Fruit fly (Drosophila melanogaster) whole organism, embryonic: ENCODE data around the gene Kdm2.
A peak's percentile ranks its signal among the peaks of the same experiment; 100 is the strongest.

Experiments used
- Adf1 ChIP-seq: fragments of 200-800 bp; sonication (Bioruptor generic); IDR thresholded peaks from 2 replicates; pipeline ENCODE4 v1.3.6; 2022; ENCODE audit warnings: missing biosample characterization, missing genetic modification characterization
- Atf6 ChIP-seq: fragments of 200-800 bp; sonication (Bioruptor generic); IDR thresholded peaks from 2 replicates; pipeline ENCODE4 v1.3.6; 2022; ENCODE audit warnings: missing biosample characterization, missing genetic modification characterization
- CG13287 ChIP-seq: fragments of 200-800 bp; sonication (Bioruptor generic); IDR thresholded peaks from 2 replicates; pipeline ENCODE4 v1.3.6; 2022; ENCODE audit warnings: missing biosample characterization, missing genetic modification characterization; ENCODE audit not compliant: partially characterized antibody
- CG2116 ChIP-seq: fragments of 200-800 bp; sonication (Bioruptor generic); optimal IDR thresholded peaks from 3 replicates; lab custom pipeline; 2018; ENCODE audit warnings: missing biosample characterization, mild to moderate bottlenecking, missing genetic modification characterization
- CG2199 ChIP-seq: fragments of 200-800 bp; sonication (Bioruptor generic); IDR thresholded peaks from 3 replicates; pipeline ENCODE4 v1.3.6; 2022; ENCODE audit warnings: missing biosample characterization, missing genetic modification characterization
- CG2889 ChIP-seq: fragments of 200-800 bp; sonication (Bioruptor generic); IDR thresholded peaks from 3 replicates; pipeline ENCODE4 v1.3.6; 2022; ENCODE audit warnings: missing biosample characterization, missing genetic modification characterization
- CG30020 ChIP-seq: fragments of 200-800 bp; optimal IDR thresholded peaks from 2 replicates; lab custom pipeline; 2019; ENCODE audit warnings: missing biosample characterization, mild to moderate bottlenecking, missing genetic modification characterization, moderate library complexity
- CG4282 ChIP-seq: fragments of 200-800 bp; sonication (Bioruptor generic); optimal IDR thresholded peaks from 2 replicates; lab custom pipeline; 2016; ENCODE audit warnings: missing biosample characterization, missing genetic modification characterization
- CG4617 ChIP-seq: fragments of 200-800 bp; sonication (Bioruptor generic); optimal IDR thresholded peaks from 3 replicates; lab custom pipeline; 2016; ENCODE audit warnings: missing biosample characterization, missing genetic modification characterization, borderline replicate concordance
- CG6791 ChIP-seq: fragments of 200-800 bp; sonication (Bioruptor generic); IDR thresholded peaks from 3 replicates; pipeline ENCODE4 v1.3.6; 2022; ENCODE audit warnings: missing biosample characterization, missing genetic modification characterization; ENCODE audit not compliant: partially characterized antibody
- CG8478 ChIP-seq: fragments of >200 bp; optimal IDR thresholded peaks from 2 replicates; lab custom pipeline; 2018
- CG8924 ChIP-seq: fragments of 200-800 bp; optimal IDR thresholded peaks from 3 replicates; lab custom pipeline; 2019; ENCODE audit warnings: missing biosample characterization, mild to moderate bottlenecking, missing genetic modification characterization, moderate library complexity
- CG9817 ChIP-seq: fragments of 200-800 bp; sonication (Bioruptor generic); optimal IDR thresholded peaks from 2 replicates; lab custom pipeline; 2018; ENCODE audit warnings: missing biosample characterization, mild to moderate bottlenecking, missing genetic modification characterization, moderate library complexity
- Dip2 ChIP-seq: fragments of 200-800 bp; sonication (Bioruptor generic); IDR thresholded peaks from 2 replicates; pipeline ENCODE4 v1.3.6; 2022; ENCODE audit warnings: missing biosample characterization, missing genetic modification characterization
- Dll ChIP-seq: fragments of 200-800 bp; sonication (Bioruptor generic); IDR thresholded peaks from 4 replicates; pipeline ENCODE4 v1.3.6; 2022; ENCODE audit warnings: missing biosample characterization, missing genetic modification characterization; ENCODE audit not compliant: partially characterized antibody
- E2f2 ChIP-seq: fragments of 200-800 bp; sonication (Bioruptor generic); IDR thresholded peaks from 2 replicates; pipeline ENCODE4 v1.3.6; 2022; ENCODE audit warnings: missing biosample characterization, missing genetic modification characterization
- Ets97D ChIP-seq: fragments of 200-800 bp; sonication (Bioruptor generic); optimal IDR thresholded peaks from 3 replicates; lab custom pipeline; 2016; ENCODE audit warnings: missing biosample characterization, missing genetic modification characterization
- HLH4C ChIP-seq: fragments of 200-800 bp; sonication (Bioruptor generic); IDR thresholded peaks from 3 replicates; pipeline ENCODE4 v1.3.6; 2022; ENCODE audit warnings: missing biosample characterization, missing genetic modification characterization; ENCODE audit not compliant: partially characterized antibody
- HLHmδ ChIP-seq: fragments of 200-800 bp; sonication (Bioruptor generic); optimal IDR thresholded peaks from 2 replicates; lab custom pipeline; 2018; ENCODE audit warnings: missing biosample characterization, mild to moderate bottlenecking, missing genetic modification characterization, moderate library complexity
- Hey ChIP-seq: fragments of 200-800 bp; sonication (Bioruptor generic); optimal IDR thresholded peaks from 3 replicates; lab custom pipeline; 2018; ENCODE audit warnings: missing biosample characterization, mild to moderate bottlenecking, missing genetic modification characterization
- Pdp1 ChIP-seq, 2 experiments: fragments of 200-800 bp; sonication (Bioruptor generic); optimal IDR thresholded peaks; 3 replicates each; lab custom pipeline; 2016; ENCODE audit warnings: missing biosample characterization in 2 of 2, missing genetic modification characterization in 2 of 2, mild to moderate bottlenecking in 1 of 2, moderate library complexity in 1 of 2
- Rfx ChIP-seq: fragments of 200-800 bp; sonication (Bioruptor generic); IDR thresholded peaks from 2 replicates; pipeline ENCODE4 v1.3.6; 2022; ENCODE audit warnings: missing biosample characterization, missing genetic modification characterization
- Six4 ChIP-seq: fragments of 200-800 bp; sonication (Bioruptor generic); optimal IDR thresholded peaks from 2 replicates; lab custom pipeline; 2016; ENCODE audit warnings: missing biosample characterization, missing genetic modification characterization
- Sry-δ ChIP-seq: fragments of 200-800 bp; sonication (Bioruptor generic); optimal IDR thresholded peaks from 2 replicates; lab custom pipeline; 2016; ENCODE audit warnings: missing biosample characterization, missing genetic modification characterization
- chinmo ChIP-seq: fragments of 200-800 bp; sonication (Bioruptor generic); IDR thresholded peaks from 4 replicates; pipeline ENCODE4 v1.3.6; 2022; ENCODE audit warnings: missing biosample characterization, missing genetic modification characterization; ENCODE audit not compliant: partially characterized antibody
- eve ChIP-seq, 2 experiments: fragments of >200 bp; optimal IDR thresholded peaks; 2 replicates each; lab custom pipeline; 2017; ENCODE audit warnings: missing biosample characterization in 2 of 2, missing genetic modification characterization in 2 of 2
- gcm ChIP-seq: fragments of 200-800 bp; sonication (Bioruptor generic); optimal IDR thresholded peaks from 2 replicates; lab custom pipeline; 2019; ENCODE audit warnings: missing biosample characterization, mild to moderate bottlenecking, missing genetic modification characterization, moderate library complexity
- grn ChIP-seq: fragments of 200-800 bp; sonication (Bioruptor generic); optimal IDR thresholded peaks from 3 replicates; lab custom pipeline; 2017; ENCODE audit warnings: missing biosample characterization, missing genetic modification characterization
- hb ChIP-seq: fragments of 200-800 bp; sonication (Bioruptor generic); IDR thresholded peaks from 3 replicates; pipeline ENCODE4 v1.3.6; 2022; ENCODE audit warnings: missing biosample characterization, missing genetic modification characterization; ENCODE audit not compliant: partially characterized antibody
- mirr ChIP-seq: fragments of 200-800 bp; sonication (Bioruptor generic); optimal IDR thresholded peaks from 3 replicates; lab custom pipeline; 2018; ENCODE audit warnings: missing biosample characterization, mild to moderate bottlenecking, missing genetic modification characterization
- odd ChIP-seq: fragments of 200-800 bp; sonication (Bioruptor generic); optimal IDR thresholded peaks from 2 replicates; lab custom pipeline; 2017; ENCODE audit warnings: missing biosample characterization, mild to moderate bottlenecking, missing genetic modification characterization
- pros ChIP-seq: fragments of 200-800 bp; sonication (Bioruptor generic); optimal IDR thresholded peaks from 3 replicates; lab custom pipeline; 2019; ENCODE audit warnings: missing biosample characterization, mild to moderate bottlenecking, missing genetic modification characterization, moderate library complexity
- psq ChIP-seq: fragments of 200-800 bp; sonication (Bioruptor generic); optimal IDR thresholded peaks from 2 replicates; lab custom pipeline; 2017; ENCODE audit warnings: missing biosample characterization, missing genetic modification characterization
- sna ChIP-seq: fragments of 200-800 bp; sonication (Bioruptor generic); IDR thresholded peaks from 2 replicates; pipeline ENCODE4 v1.3.6; 2022; ENCODE audit warnings: missing biosample characterization, missing genetic modification characterization; ENCODE audit not compliant: partially characterized antibody
- sug ChIP-seq: fragments of 200-800 bp; optimal IDR thresholded peaks from 2 replicates; lab custom pipeline; 2019; ENCODE audit warnings: missing biosample characterization, mild to moderate bottlenecking, missing genetic modification characterization, moderate library complexity
- tio ChIP-seq: fragments of 200-800 bp; sonication (Bioruptor generic); optimal IDR thresholded peaks from 2 replicates; lab custom pipeline; 2017; ENCODE audit warnings: missing biosample characterization, missing genetic modification characterization, inconsistent platforms
- trh ChIP-seq: fragments of 200-800 bp; sonication (Bioruptor generic); optimal IDR thresholded peaks from 2 replicates; lab custom pipeline; 2016; ENCODE audit warnings: missing biosample characterization, missing genetic modification characterization
- twi ChIP-seq: fragments of 200-800 bp; optimal IDR thresholded peaks from 2 replicates; lab custom pipeline; 2019; ENCODE audit warnings: missing biosample characterization, mild to moderate bottlenecking, missing genetic modification characterization, moderate library complexity
- zfh1 ChIP-seq: fragments of 200-800 bp; sonication (Bioruptor generic); IDR thresholded peaks from 3 replicates; pipeline ENCODE4 v1.3.6; 2022; ENCODE audit warnings: missing biosample characterization, missing genetic modification characterization

The Kdm2 gene

dm6 chr3R:9019689-9020138, 32.6 kb upstream of the Kdm2 start, which contains the start of gene tgo (continued):
- no peak for TF ChIP-seq eve (GFP tag; optimal IDR thresholded peaks at IDR 0.05; lab: Kevin White, UChicago)
- TF ChIP-seq Ets97D (GFP tag; lab: Kevin White, UChicago) = peak; percentile 52
- TF ChIP-seq CG13287 (GFP tag; lab: Robert Waterston, UW) = peak; percentile 68
- TF ChIP-seq CG2889 = no peak
- 0 out of 4 replicates have a peak, but pooled peaks have one; percentile 58 for TF ChIP-seq Dll (GFP tag; lab: Robert Waterston, UW)
- TF ChIP-seq CG8924 (tag; lab: Kevin White, UChicago) = peak; percentile 29
- TF ChIP-seq CG9817 (tag; lab: Kevin White, UChicago) = no peak
- 0 out of 4 replicates have a peak, but pooled peaks have one; percentile 67 for TF ChIP-seq chinmo (GFP tag; lab: Robert Waterston, UW)
- TF ChIP-seq sug = peak; percentile 43
- 0 out of 3 replicates have a peak, but pooled peaks have one; percentile 22 for TF ChIP-seq zfh1 (GFP tag; lab: Robert Waterston, UW)
- TF ChIP-seq sna (GFP tag; lab: Robert Waterston, UW) = 0 out of 2 replicates have a peak, but pooled peaks have one; percentile 23
- no peak for TF ChIP-seq Hey (tag; lab: Kevin White, UChicago)
- no peak for TF ChIP-seq Dip2
- TF ChIP-seq CG2116 (GFP tag; lab: Kevin White, UChicago) = peak; percentile 65
- TF ChIP-seq gcm (GFP tag; lab: Kevin White, UChicago) = peak; percentile 36
- TF ChIP-seq Sry-δ = peak; percentile 60
- peak; percentile 97 for TF ChIP-seq CG4617
- peak; percentile 46 for TF ChIP-seq HLH4C
- TF ChIP-seq CG6791 = 0 out of 3 replicates have a peak, but pooled peaks have one; percentile 55
- no peak for TF ChIP-seq trh (GFP tag; lab: Kevin White, UChicago)
- TF ChIP-seq CG30020 (tag; lab: Kevin White, UChicago) = peak; percentile 43
- peak in 1 of 2 experiments; percentile 53 for TF ChIP-seq Pdp1 (GFP tag; optimal IDR thresholded peaks at IDR 0.05; lab: Kevin White, UChicago)
- peak; percentile 25 for TF ChIP-seq mirr
- TF ChIP-seq Adf1 (GFP tag; lab: Robert Waterston, UW) = peak; percentile 24; the same call in 1 of the 2 replicates
- peak; percentile 64 for TF ChIP-seq E2f2 (GFP tag; lab: Robert Waterston, UW)
- TF ChIP-seq CG4282 (GFP tag; lab: Kevin White, UChicago) = no peak
- no peak for TF ChIP-seq CG8478
- TF ChIP-seq odd (GFP tag; lab: Kevin White, UChicago) = peak; percentile 1
- TF ChIP-seq hb (GFP tag; lab: Robert Waterston, UW) = no peak
- TF ChIP-seq grn = peak; percentile 99

dm6 chr3R:9023934-9024333, 28.4 kb upstream of the Kdm2 start:
- TF ChIP-seq Six4 (GFP tag; lab: Kevin White, UChicago) (peak; percentile 12), pros (peak; percentile 96), Rfx (GFP tag; lab: Robert Waterston, UW) (no peak), grn (peak; percentile 9), CG2199 (GFP tag; lab: Robert Waterston, UW) (0 out of 3 replicates have a peak, but pooled peaks have one; percentile 26), psq (GFP tag; lab: Kevin White, UChicago) (no peak), Atf6 (GFP tag; lab: Robert Waterston, UW) (no peak), twi (tag; lab: Kevin White, UChicago) (peak; percentile 89), tio (GFP tag; lab: Kevin White, UChicago) (no peak), HLHmδ (GFP tag; lab: Kevin White, UChicago) (peak; percentile 34)
